Worm (Caenorhabditis elegans): ENCODE data around the gene srr-7.

The srr-7 gene

ce11 chrV:15085335-15085800, 42.7 kb upstream of the srr-7 start, which contains the start of the genes ahsa-1 and C01G10.7 (continued):
- TF ChIP-seq spr-3 (GFP tag; optimal IDR thresholded peaks at IDR 0.05) (no peak), Y48G9A.11 (GFP tag; IDR thresholded peaks at IDR 0.05) (peak; percentile 82), dmd-9 (GFP tag; IDR thresholded peaks at IDR 0.05) (peak; percentile 86), nhr-77 (tag; optimal IDR thresholded peaks at IDR 0.05) (peak; percentile 88), snpc-1.2 (GFP tag; IDR thresholded peaks at IDR 0.05) (no peak), lin-38 (GFP tag; IDR thresholded peaks at IDR 0.05) (peak; percentile 99), aha-1 (tag) (peak; percentile 98), lir-3 (tag; optimal IDR thresholded peaks at IDR 0.05) (no peak), dve-1 (tag; optimal IDR thresholded peaks at IDR 0.05; ENCODE audit: insufficient read depth) (no peak), ztf-11 (tag; optimal IDR thresholded peaks at IDR 0.05) (no peak), nhr-48 (tag; optimal IDR thresholded peaks at IDR 0.05) (no peak), php-3 (GFP tag; IDR thresholded peaks at IDR 0.05) (no peak), zag-1 (tag; optimal IDR thresholded peaks at IDR 0.05) (no peak), nhr-11 (tag; optimal IDR thresholded peaks at IDR 0.05) (peak; percentile 66), madf-5 (GFP tag; IDR thresholded peaks at IDR 0.05) (peak; percentile 45 to 64; a peak in 2 of 4 replicates), lin-29 (GFP tag; IDR thresholded peaks at IDR 0.05) (no peak), daf-19 (GFP tag; conservative IDR thresholded peaks at IDR 0.05) (no peak), ceh-62 (tag; optimal IDR thresholded peaks at IDR 0.05) (no peak), skn-1 (tag; optimal IDR thresholded peaks at IDR 0.05) (no peak), lin-13 (GFP tag; optimal IDR thresholded peaks at IDR 0.05) (peak; percentile 86), gei-8 (GFP tag; optimal IDR thresholded peaks at IDR 0.05) (no peak), nhr-10 (tag; optimal IDR thresholded peaks at IDR 0.05) (peak; percentile 8), lin-1 (GFP tag; IDR thresholded peaks at IDR 0.05) (no peak), daf-12 (tag; optimal IDR thresholded peaks at IDR 0.05) (no peak), mxl-3 (GFP tag; optimal IDR thresholded peaks at IDR 0.05) (peak; percentile 19), lin-15B (tag; optimal IDR thresholded peaks at IDR 0.05) (peak; percentile 91), ctbp-1 (GFP tag; IDR thresholded peaks at IDR 0.05) (no peak)

- TF ChIP-seq mes-2 (tag; optimal IDR thresholded peaks at IDR 0.05; ENCODE audit: poor library complexity, severe bottlenecking) = no peak
- no peak for TF ChIP-seq fos-1 (tag; optimal IDR thresholded peaks at IDR 0.05)
- no peak for TF ChIP-seq T20F7.1 (GFP tag; optimal IDR thresholded peaks at IDR 0.05)
- TF ChIP-seq nhr-28 (tag; optimal IDR thresholded peaks at IDR 0.05) = no peak
- TF ChIP-seq ceh-20 (GFP tag; IDR thresholded peaks at IDR 0.05) = no peak
- no peak for TF ChIP-seq hif-1 (tag; optimal IDR thresholded peaks at IDR 0.05)
- TF ChIP-seq madf-5 (GFP tag; IDR thresholded peaks at IDR 0.05) = no peak
- no peak for TF ChIP-seq zip-11 (GFP tag; IDR thresholded peaks at IDR 0.05)
- no peak for TF ChIP-seq attf-4 (tag; optimal IDR thresholded peaks at IDR 0.05)
- TF ChIP-seq unc-130 (GFP tag; optimal IDR thresholded peaks at IDR 0.05) = no peak
- TF ChIP-seq nhr-111 (GFP tag; optimal IDR thresholded peaks at IDR 0.05) = no peak
- TF ChIP-seq mep-1 (tag; optimal IDR thresholded peaks at IDR 0.05) = no peak
Measured at ce11 chrV:15087207-15087706, 40.8 kb upstream of the srr-7 start, which contains the start of the genes C01G10.15 and C01G10.6. TSS of gene C01G10.15 (minus strand) at chrV:15087307. TSS of gene C01G10.6 (plus strand) at chrV:15087656.

ce11 chrV:15088613-15089012, 39.4 kb upstream of the srr-7 start, which contains the start of gene C01G10.18:
TSS of gene C01G10.18 (minus strand) at chrV:15088713.
- TF ChIP-seq fkh-10 (GFP tag; optimal IDR thresholded peaks at IDR 0.05) (no peak), nhr-42 (GFP tag; IDR thresholded peaks at IDR 0.05) (no peak), nhr-11 (tag; optimal IDR thresholded peaks at IDR 0.05) (no peak), unc-130 (GFP tag; optimal IDR thresholded peaks at IDR 0.05) (no peak), hmg-1.1 (GFP tag; IDR thresholded peaks at IDR 0.05) (no peak), ceh-20 (GFP tag; IDR thresholded peaks at IDR 0.05) (no peak), nhr-102 (tag; optimal IDR thresholded peaks at IDR 0.05) (no peak)

All from whole organism, L4 larva.